Fruit fly (Drosophila melanogaster) whole organism, prepupa: Measurements from ENCODE around the gene Clic.

Source experiments
- CG10631 ChIP-seq: fragments of 200-800 bp; sonication (Bioruptor generic); optimal IDR thresholded peaks from 2 replicates; lab custom pipeline; 2016; ENCODE audit warnings: missing biosample characterization, missing genetic modification characterization
- CG11294 ChIP-seq: fragments of 200-800 bp; sonication (Bioruptor generic); IDR thresholded peaks from 2 replicates; pipeline ENCODE4 v1.3.6; 2022; ENCODE audit warnings: missing biosample characterization, missing genetic modification characterization
- CG11902 ChIP-seq: fragments of 200-800 bp; sonication (Bioruptor generic); optimal IDR thresholded peaks from 3 replicates; lab custom pipeline; 2016; ENCODE audit warnings: missing biosample characterization, missing genetic modification characterization
- CG15336 ChIP-seq: fragments of 200-800 bp; sonication (Bioruptor generic); IDR thresholded peaks from 2 replicates; pipeline ENCODE4 v1.3.6; 2022; ENCODE audit warnings: missing biosample characterization, missing genetic modification characterization
- CG1621 ChIP-seq: fragments of 200-800 bp; sonication (Bioruptor generic); optimal IDR thresholded peaks from 3 replicates; lab custom pipeline; 2018; ENCODE audit warnings: missing biosample characterization, mild to moderate bottlenecking, missing genetic modification characterization
- CG16779 ChIP-seq: fragments of 200-800 bp; sonication (Bioruptor generic); optimal IDR thresholded peaks from 3 replicates; lab custom pipeline; 2017; ENCODE audit warnings: missing biosample characterization, mild to moderate bottlenecking, missing genetic modification characterization
- CG34406 ChIP-seq: fragments of 200-800 bp; sonication (Bioruptor generic); optimal IDR thresholded peaks from 3 replicates; lab custom pipeline; 2016; ENCODE audit warnings: missing biosample characterization, missing genetic modification characterization
- CG3919 ChIP-seq: fragments of 200-800 bp; sonication (Bioruptor generic); optimal IDR thresholded peaks from 3 replicates; lab custom pipeline; 2016; ENCODE audit warnings: missing biosample characterization, missing genetic modification characterization
- CG4318 ChIP-seq: fragments of 200-800 bp; sonication (Bioruptor generic); optimal IDR thresholded peaks from 3 replicates; lab custom pipeline; 2017; ENCODE audit warnings: missing biosample characterization, mild to moderate bottlenecking, missing genetic modification characterization
- CG6163 ChIP-seq: fragments of 200-800 bp; sonication (Bioruptor generic); IDR thresholded peaks from 3 replicates; pipeline ENCODE4 v1.3.6; 2022; ENCODE audit warnings: missing biosample characterization, missing genetic modification characterization
- CG6276 ChIP-seq: fragments of 200-800 bp; sonication (Bioruptor generic); optimal IDR thresholded peaks from 2 replicates; lab custom pipeline; 2017; ENCODE audit warnings: missing biosample characterization, mild to moderate bottlenecking, missing genetic modification characterization
- CG6792 ChIP-seq: fragments of 200-800 bp; sonication (Bioruptor generic); optimal IDR thresholded peaks from 3 replicates; lab custom pipeline; 2016; ENCODE audit warnings: missing biosample characterization, missing genetic modification characterization
- CG6808 ChIP-seq: fragments of 200-800 bp; sonication (Bioruptor generic); optimal IDR thresholded peaks from 3 replicates; lab custom pipeline; 2017; ENCODE audit warnings: missing biosample characterization, missing genetic modification characterization, mild to moderate bottlenecking, moderate library complexity, missing genetic modification reagents
- CG6854 ChIP-seq: fragments of 200-800 bp; sonication (Bioruptor generic); optimal IDR thresholded peaks from 2 replicates; lab custom pipeline; 2017; ENCODE audit warnings: missing biosample characterization, mild to moderate bottlenecking, missing genetic modification characterization
- CG7368 ChIP-seq: fragments of 200-800 bp; sonication (Bioruptor generic); optimal IDR thresholded peaks from 3 replicates; lab custom pipeline; 2016; ENCODE audit warnings: missing biosample characterization, missing genetic modification characterization
- CG8119 ChIP-seq: fragments of 200-800 bp; sonication (Bioruptor generic); IDR thresholded peaks from 3 replicates; pipeline ENCODE4 v1.3.6; 2022; ENCODE audit warnings: missing biosample characterization, missing genetic modification characterization
- CG8632 ChIP-seq: fragments of 200-800 bp; sonication (Bioruptor generic); optimal IDR thresholded peaks from 3 replicates; lab custom pipeline; 2016; ENCODE audit warnings: missing biosample characterization, missing genetic modification characterization
- CG9139 ChIP-seq: fragments of 200-800 bp; sonication (Bioruptor generic); optimal IDR thresholded peaks from 3 replicates; lab custom pipeline; 2017; ENCODE audit warnings: missing biosample characterization, mild to moderate bottlenecking, missing genetic modification characterization
- Eip78C ChIP-seq: fragments of 200-800 bp; sonication (Bioruptor generic); peaks from one replicate; lab custom pipeline; 2016; ENCODE audit warnings: missing biosample characterization, missing genetic modification characterization
- Eip93F ChIP-seq: fragments of 200-800 bp; sonication (Bioruptor generic); optimal IDR thresholded peaks from 2 replicates; lab custom pipeline; 2016; ENCODE audit warnings: missing biosample characterization, mild to moderate bottlenecking, missing genetic modification characterization
- Ets21C ChIP-seq: fragments of 200-800 bp; sonication (Bioruptor generic); optimal IDR thresholded peaks from 3 replicates; lab custom pipeline; 2016; ENCODE audit warnings: missing biosample characterization, missing genetic modification characterization
- Gug ChIP-seq: fragments of 200-800 bp; sonication (Bioruptor generic); IDR thresholded peaks from 2 replicates; pipeline ENCODE4 v1.3.6; 2022; ENCODE audit warnings: missing biosample characterization, missing genetic modification characterization
- Hr38 ChIP-seq: sonication (Bioruptor generic); optimal IDR thresholded peaks from 2 replicates; lab custom pipeline; 2016; ENCODE audit warnings: missing biosample characterization, missing genetic modification characterization
- Hr39 ChIP-seq: fragments of 200-800 bp; sonication (Bioruptor generic); optimal IDR thresholded peaks from 2 replicates; lab custom pipeline; 2016; ENCODE audit warnings: missing biosample characterization, missing genetic modification characterization
- Hr4 ChIP-seq: fragments of 200-800 bp; sonication (Bioruptor generic); optimal IDR thresholded peaks from 3 replicates; lab custom pipeline; 2016; ENCODE audit warnings: missing biosample characterization, missing genetic modification characterization
- Lpt ChIP-seq: fragments of 200-800 bp; sonication (Bioruptor generic); optimal IDR thresholded peaks from 3 replicates; lab custom pipeline; 2016; ENCODE audit warnings: missing biosample characterization, missing genetic modification characterization
- Met ChIP-seq: fragments of 200-800 bp; sonication (Bioruptor generic); optimal IDR thresholded peaks from 3 replicates; lab custom pipeline; 2016; ENCODE audit warnings: missing biosample characterization, missing genetic modification characterization
- OdsH ChIP-seq: fragments of 200-800 bp; sonication (Bioruptor generic); optimal IDR thresholded peaks from 3 replicates; lab custom pipeline; 2016; ENCODE audit warnings: missing biosample characterization, missing genetic modification characterization
- Smox ChIP-seq: fragments of 200-800 bp; sonication (Bioruptor generic); optimal IDR thresholded peaks from 3 replicates; lab custom pipeline; 2016; ENCODE audit warnings: missing biosample characterization, missing genetic modification characterization
- Sox15 ChIP-seq: fragments of 200-800 bp; sonication (Bioruptor generic); optimal IDR thresholded peaks from 3 replicates; lab custom pipeline; 2016; ENCODE audit warnings: missing biosample characterization, missing genetic modification characterization
- achi ChIP-seq: fragments of 200-800 bp; sonication (Bioruptor generic); optimal IDR thresholded peaks from 3 replicates; lab custom pipeline; 2016; ENCODE audit warnings: missing biosample characterization, missing genetic modification characterization
- cyc ChIP-seq: fragments of 200-800 bp; sonication (Bioruptor generic); optimal IDR thresholded peaks from 3 replicates; lab custom pipeline; 2016; ENCODE audit warnings: missing biosample characterization, missing genetic modification characterization
- dac ChIP-seq: fragments of 200-800 bp; sonication (Bioruptor generic); optimal IDR thresholded peaks from 2 replicates; lab custom pipeline; 2017; ENCODE audit warnings: missing biosample characterization, mild to moderate bottlenecking, missing genetic modification characterization
- dsx ChIP-seq: fragments of 200-800 bp; optimal IDR thresholded peaks from 3 replicates; lab custom pipeline; 2019; ENCODE audit warnings: missing biosample characterization, mild to moderate bottlenecking, missing genetic modification characterization, moderate library complexity; ENCODE audit not compliant: poor library complexity, severe bottlenecking
- eg ChIP-seq: fragments of 200-800 bp; sonication (Bioruptor generic); IDR thresholded peaks from 3 replicates; pipeline ENCODE4 v1.3.6; 2022; ENCODE audit warnings: missing biosample characterization, missing genetic modification characterization
- esn ChIP-seq: fragments of 200-800 bp; sonication (Bioruptor generic); optimal IDR thresholded peaks from 2 replicates; lab custom pipeline; 2016; ENCODE audit warnings: missing biosample characterization, mild to moderate bottlenecking, missing genetic modification characterization, moderate library complexity
- fd59A ChIP-seq: fragments of 200-800 bp; sonication (Bioruptor generic); optimal IDR thresholded peaks from 2 replicates; lab custom pipeline; 2017; ENCODE audit warnings: missing biosample characterization, mild to moderate bottlenecking, missing genetic modification characterization, missing genetic modification reagents
- fkh ChIP-seq: fragments of 200-800 bp; sonication (Bioruptor generic); optimal IDR thresholded peaks from 3 replicates; lab custom pipeline; 2017; ENCODE audit warnings: missing biosample characterization, mild to moderate bottlenecking, missing genetic modification characterization, moderate library complexity
- lz ChIP-seq: fragments of 200-800 bp; sonication (Bioruptor generic); optimal IDR thresholded peaks from 3 replicates; lab custom pipeline; 2016; ENCODE audit warnings: missing biosample characterization, missing genetic modification characterization
- net ChIP-seq: fragments of 200-800 bp; sonication (Bioruptor generic); optimal IDR thresholded peaks from 3 replicates; lab custom pipeline; 2016; ENCODE audit warnings: missing biosample characterization, missing genetic modification characterization
- salr ChIP-seq, 2 experiments: fragments of 200-800 bp; sonication (Bioruptor generic); optimal IDR thresholded peaks; 3 replicates each; lab custom pipeline; 2016 to 2018; ENCODE audit warnings: missing biosample characterization in 2 of 2, missing genetic modification characterization in 2 of 2, mild to moderate bottlenecking in 1 of 2
- spab ChIP-seq: fragments of 200-800 bp; sonication (Bioruptor generic); optimal IDR thresholded peaks from 2 replicates; lab custom pipeline; 2017; ENCODE audit warnings: missing biosample characterization, mild to moderate bottlenecking, missing genetic modification characterization, missing genetic modification reagents
- ss ChIP-seq, 2 experiments: fragments of 200-800 bp; sonication (Bioruptor generic); optimal IDR thresholded peaks; 2 replicates in 1 of 2; 3 replicates in 1 of 2; lab custom pipeline; 2017 to 2018; ENCODE audit warnings: mild to moderate bottlenecking in 2 of 2, missing biosample characterization in 2 of 2, missing genetic modification characterization in 2 of 2, moderate library complexity in 1 of 2
- svp ChIP-seq: fragments of 200-800 bp; sonication (Bioruptor generic); peaks from one replicate; lab custom pipeline; 2016; ENCODE audit warnings: missing biosample characterization, missing genetic modification characterization
- topi ChIP-seq: fragments of 200-800 bp; sonication (Bioruptor generic); optimal IDR thresholded peaks from 3 replicates; lab custom pipeline; 2016; ENCODE audit warnings: missing biosample characterization, missing genetic modification characterization
- vri ChIP-seq: fragments of 200-800 bp; sonication (Bioruptor generic); optimal IDR thresholded peaks from 3 replicates; lab custom pipeline; 2016; ENCODE audit warnings: missing biosample characterization, mild to moderate bottlenecking, missing genetic modification characterization

Gene Clic

dm6 chrX:13843487-13843886, 21.4 kb upstream of the Clic start:
- peak; percentile 35 for TF ChIP-seq fkh (GFP tag; lab: Kevin White, UChicago)
- TF ChIP-seq Hr39 (GFP tag; lab: Kevin White, UChicago) = no peak
- TF ChIP-seq CG11902 (GFP tag; lab: Kevin White, UChicago) = no peak
- no peak for TF ChIP-seq Lpt (GFP tag; lab: Kevin White, UChicago)
- TF ChIP-seq CG8632 = no peak
- 0 out of 3 replicates have a peak, but pooled peaks have one; percentile 5 for TF ChIP-seq CG6163 (GFP tag; lab: Robert Waterston, UW)

- TF ChIP-seq CG11902 (GFP tag; lab: Kevin White, UChicago) (no peak), CG8119 (0 out of 3 replicates have a peak, but pooled peaks have one; percentile 17), fkh (GFP tag; lab: Kevin White, UChicago) (peak; percentile 66), CG9139 (peak; percentile 7), dac (no peak), eg (GFP tag; lab: Robert Waterston, UW) (peak; percentile 10; the same call in 1 of the 3 replicates), Eip78C (GFP tag; lab: Kevin White, UChicago) (peak; percentile 39)
Measured at dm6 chrX:13840075-13840474, 18.0 kb upstream of the Clic start.

- TF ChIP-seq CG3919 (GFP tag; lab: Kevin White, UChicago) (peak; percentile 91), Eip93F (GFP tag; lab: Kevin White, UChicago) (peak; percentile 45), CG11902 (GFP tag; lab: Kevin White, UChicago) (peak; percentile 79), lz (GFP tag; lab: Kevin White, UChicago) (peak; percentile 89), achi (GFP tag; lab: Kevin White, UChicago) (peak; percentile 88), CG6854 (GFP tag; lab: Kevin White, UChicago) (peak; percentile 45), CG9139 (peak; percentile 77), spab (GFP tag; lab: Kevin White, UChicago) (peak; percentile 76), fkh (GFP tag; lab: Kevin White, UChicago) (peak; percentile 20), ss (GFP tag; optimal IDR thresholded peaks at IDR 0.05; lab: Kevin White, UChicago) (peak; percentile 63 to 85), Hr39 (GFP tag; lab: Kevin White, UChicago) (peak; percentile 90), CG6276 (peak; percentile 94), CG6163 (GFP tag; lab: Robert Waterston, UW) (peak; percentile 94), net (GFP tag; lab: Kevin White, UChicago) (peak; percentile 93), CG6808 (peak; percentile 78), CG10631 (GFP tag; lab: Kevin White, UChicago) (peak; percentile 84), dsx (GFP tag; lab: Kevin White, UChicago) (peak; percentile 59), CG6792 (GFP tag; lab: Kevin White, UChicago) (peak; percentile 89), eg (GFP tag; lab: Robert Waterston, UW) (peak; percentile 96), esn (GFP tag; lab: Kevin White, UChicago) (peak; percentile 89), Sox15 (peak; percentile 84), vri (GFP tag; lab: Kevin White, UChicago) (peak; percentile 86), CG11294 (GFP tag; lab: Robert Waterston, UW) (peak; percentile 85), svp (peak; percentile 92), CG16779 (tag; lab: Kevin White, UChicago) (peak; percentile 73), CG8119 (peak; percentile 96), Met (peak; percentile 92), CG4318 (GFP tag; lab: Kevin White, UChicago) (peak; percentile 90), OdsH (GFP tag; lab: Kevin White, UChicago) (peak; percentile 90), CG7368 (peak; percentile 76), salr (GFP tag; optimal IDR thresholded peaks at IDR 0.05; lab: Kevin White, UChicago) (peak; percentile 74 to 80), CG1621 (tag; lab: Kevin White, UChicago) (peak; percentile 78), Gug (GFP tag; lab: Robert Waterston, UW) (peak; percentile 93), Ets21C (GFP tag; lab: Kevin White, UChicago) (peak; percentile 81), cyc (GFP tag; lab: Kevin White, UChicago) (peak; percentile 90), dac (peak; percentile 93), CG34406 (peak; percentile 90), fd59A (peak; percentile 75), topi (GFP tag; lab: Kevin White, UChicago) (peak; percentile 91), Hr4 (GFP tag; lab: Kevin White, UChicago) (peak; percentile 98), Smox (GFP tag; lab: Kevin White, UChicago) (peak; percentile 85), CG15336 (peak; percentile 96), Hr38 (GFP tag; lab: Kevin White, UChicago) (peak; percentile 80)
Measured at dm6 chrX:13838892-13839291, 16.8 kb upstream of the Clic start.
